Fruit fly (Drosophila melanogaster): Measurements from ENCODE around the gene Skel.
A peak's percentile ranks its signal among the peaks of the same experiment; 100 is the strongest.

Skel gene

DNA sequence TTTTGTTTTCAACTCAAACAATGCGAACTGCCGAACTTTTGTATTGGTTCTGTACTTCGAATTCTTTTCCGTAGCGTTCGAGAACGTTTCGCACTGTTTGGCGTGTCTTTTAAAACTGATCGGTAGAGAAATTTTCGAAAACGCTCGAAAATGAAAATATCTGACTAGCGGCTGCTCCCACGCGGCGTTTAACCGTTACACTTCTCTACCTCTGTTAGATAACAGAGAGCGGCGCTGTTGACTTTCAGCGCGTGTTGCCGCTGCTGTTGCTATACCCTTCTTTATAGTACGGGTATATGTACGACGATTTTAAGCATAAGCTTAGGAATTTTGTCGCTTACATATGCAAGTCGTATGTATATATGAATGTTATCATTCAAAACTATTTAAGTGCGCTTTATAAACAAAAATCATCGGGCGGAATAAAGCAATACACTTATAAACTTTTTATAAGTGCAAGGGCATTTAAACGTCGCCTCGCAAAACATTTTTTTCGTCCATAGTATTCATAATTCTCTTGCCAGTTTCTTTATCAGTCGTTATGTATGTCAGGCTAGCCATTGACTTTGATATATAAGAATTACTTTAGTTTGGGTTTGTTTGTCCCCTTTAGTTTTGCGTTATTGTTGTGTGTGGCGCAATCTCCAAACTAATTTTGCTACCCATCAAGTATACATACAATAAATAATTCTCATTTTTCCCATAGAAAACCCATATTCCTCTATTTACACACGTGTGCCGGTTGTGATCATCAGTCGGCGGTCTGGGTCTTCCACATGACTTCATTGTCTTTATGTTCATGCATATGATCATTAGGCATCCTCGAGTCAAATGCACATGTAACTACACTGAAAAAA lies 5.7 kb upstream of the Skel start, which contains the start of gene Phyhd1 (continued):
- peak; percentile 95 for TF ChIP-seq CG17359 (tag; optimal IDR thresholded peaks at IDR 0.05)
- TF ChIP-seq CG6813 (GFP tag; optimal IDR thresholded peaks at IDR 0.05): peak; percentile 89
- TF ChIP-seq otp (GFP tag; IDR thresholded peaks at IDR 0.05): peak; percentile 95
- no peak for TF ChIP-seq Trl (optimal IDR thresholded peaks at IDR 0.05)
- TF ChIP-seq Trl (GFP tag; optimal IDR thresholded peaks at IDR 0.05): peak; percentile 93
- peak; percentile 89 for TF ChIP-seq CG2889 (GFP tag; IDR thresholded peaks at IDR 0.05)
- peak; percentile 89 for TF ChIP-seq emc (GFP tag; optimal IDR thresholded peaks at IDR 0.05)
- TF ChIP-seq sr (GFP tag; IDR thresholded peaks at IDR 0.05): peak; percentile 58; the same call in 2 of the 3 replicates
- TF ChIP-seq oc (tag; optimal IDR thresholded peaks at IDR 0.05): peak; percentile 94
- peak; percentile 84 for TF ChIP-seq Bdp1 (GFP tag; optimal IDR thresholded peaks at IDR 0.05)
- TF ChIP-seq sim (GFP tag; IDR thresholded peaks at IDR 0.05): peak; percentile 72; the same call in 1 of the 2 replicates
- TF ChIP-seq CG10147 (GFP tag; optimal IDR thresholded peaks at IDR 0.05): peak; percentile 85
- TF ChIP-seq esg (GFP tag; conservative IDR thresholded peaks at IDR 0.05): peak; percentile 94
- peak; percentile 82; the same call in 1 of the 2 replicates for TF ChIP-seq Lim3 (GFP tag; IDR thresholded peaks at IDR 0.05)
- peak; percentile 46 for TF ChIP-seq YL-1 (GFP tag; optimal IDR thresholded peaks at IDR 0.05)
- peak; percentile 96 for TF ChIP-seq Meics (GFP tag; optimal IDR thresholded peaks at IDR 0.05)
- peak; percentile 82 for TF ChIP-seq Poxn (GFP tag; IDR thresholded peaks at IDR 0.05)
- TF ChIP-seq CG4424 (GFP tag; optimal IDR thresholded peaks at IDR 0.05): peak; percentile 93
- peak; percentile 72 for TF ChIP-seq psq (GFP tag; optimal IDR thresholded peaks at IDR 0.05)
- no peak for TF ChIP-seq CG6791 (GFP tag; IDR thresholded peaks at IDR 0.05; ENCODE audit: partially characterized antibody)
- TF ChIP-seq CG10959 (GFP tag; IDR thresholded peaks at IDR 0.05): peak; percentile 97
- TF ChIP-seq CG7963 (GFP tag; IDR thresholded peaks at IDR 0.05; ENCODE audit: partially characterized antibody): no peak
- TF ChIP-seq hkb (optimal IDR thresholded peaks at IDR 0.05): no peak
- peak; percentile 97 for TF ChIP-seq hkb (GFP tag; IDR thresholded peaks at IDR 0.05)
- TF ChIP-seq Xrp1 (GFP tag; IDR thresholded peaks at IDR 0.05): peak; percentile 97
- no peak for TF ChIP-seq ato (GFP tag; IDR thresholded peaks at IDR 0.05; ENCODE audit: partially characterized antibody)
- TF ChIP-seq CG10431 (GFP tag; optimal IDR thresholded peaks at IDR 0.05): peak; percentile 24
- TF ChIP-seq ro (GFP tag; IDR thresholded peaks at IDR 0.05): peak; percentile 75
- TF ChIP-seq lab (GFP tag; optimal IDR thresholded peaks at IDR 0.05): peak; percentile 96
- TF ChIP-seq bab2 (GFP tag; optimal IDR thresholded peaks at IDR 0.05): peak; percentile 97
- TF ChIP-seq eve (GFP tag; optimal IDR thresholded peaks at IDR 0.05): peak in 1 of 2 experiments; percentile 82
- peak; percentile 90 for TF ChIP-seq CG11247 (GFP tag; IDR thresholded peaks at IDR 0.05)
- peak; percentile 94 for TF ChIP-seq pho (GFP tag; optimal IDR thresholded peaks at IDR 0.05)
- TF ChIP-seq CG4360 (GFP tag; IDR thresholded peaks at IDR 0.05): peak; percentile 77
- peak; percentile 95 for TF ChIP-seq CG11695 (GFP tag; IDR thresholded peaks at IDR 0.05)
- TF ChIP-seq gcm (GFP tag; optimal IDR thresholded peaks at IDR 0.05): peak; percentile 93
- TF ChIP-seq CHES-1-like (GFP tag; optimal IDR thresholded peaks at IDR 0.05): peak; percentile 96
- TF ChIP-seq CG31388 (GFP tag; optimal IDR thresholded peaks at IDR 0.05): peak; percentile 94
- peak; percentile 88 for TF ChIP-seq schlank (tag; optimal IDR thresholded peaks at IDR 0.05)
- no peak for TF ChIP-seq Doc3 (GFP tag; IDR thresholded peaks at IDR 0.05; ENCODE audit: partially characterized antibody)
- peak; percentile 79 for TF ChIP-seq CG8765 (GFP tag; IDR thresholded peaks at IDR 0.05)
- TF ChIP-seq CG9932 (GFP tag; IDR thresholded peaks at IDR 0.05): peak; percentile 87
- TF ChIP-seq dmrt99B (tag; optimal IDR thresholded peaks at IDR 0.05): peak; percentile 95
- TF ChIP-seq Stat92E (GFP tag; optimal IDR thresholded peaks at IDR 0.05): peak in 1 of 3 experiments; percentile 82
- peak; percentile 82 for TF ChIP-seq Optix (GFP tag; IDR thresholded peaks at IDR 0.05)
- TF ChIP-seq jigr1 (GFP tag; IDR thresholded peaks at IDR 0.05): peak; percentile 83; the same call in 2 of the 3 replicates
- TF ChIP-seq gsb (GFP tag; IDR thresholded peaks at IDR 0.05): peak; percentile 88
- peak; percentile 66 for TF ChIP-seq luna (GFP tag; optimal IDR thresholded peaks at IDR 0.05)
- peak; percentile 94 for TF ChIP-seq Nf-YA (GFP tag; IDR thresholded peaks at IDR 0.05)

Measured in whole organism, embryonic.